Worm (Caenorhabditis elegans): ENCODE data around the gene nhr-234.

DNA sequence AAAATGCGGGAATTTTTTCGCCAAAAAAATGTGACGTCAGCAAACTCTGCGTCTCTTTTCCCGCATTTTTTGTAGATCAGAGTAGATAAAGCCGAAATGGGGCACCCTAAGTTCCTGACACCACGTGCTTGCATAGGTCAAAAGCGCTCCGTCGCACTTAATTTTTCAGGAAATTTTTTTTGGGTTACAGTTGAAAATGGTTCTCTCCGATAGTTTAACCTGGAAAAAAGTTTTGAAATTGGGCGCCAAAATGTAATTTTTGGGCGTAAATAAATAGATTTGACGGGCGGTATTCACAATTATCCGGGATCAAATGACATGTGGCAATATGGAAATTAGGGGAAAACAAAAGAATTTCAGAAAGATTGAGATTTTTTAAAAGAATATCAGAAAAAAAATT is 36.0 kb downstream of the nhr-234 start:
- TF ChIP-seq fkh-3 (tag; optimal IDR thresholded peaks at IDR 0.05): no peak
- TF ChIP-seq unc-130 (GFP tag; optimal IDR thresholded peaks at IDR 0.05): no peak
- no peak for TF ChIP-seq zim-3 (tag; optimal IDR thresholded peaks at IDR 0.05)
- peak; percentile 15 for TF ChIP-seq tbp1 (GFP tag; optimal IDR thresholded peaks at IDR 0.05)
- no peak for TF ChIP-seq ztf-22 (GFP tag; optimal IDR thresholded peaks at IDR 0.05)
- no peak for TF ChIP-seq F10E7.11 (tag; optimal IDR thresholded peaks at IDR 0.05)
- TF ChIP-seq hmg-20 (GFP tag; IDR thresholded peaks at IDR 0.05): no peak
- TF ChIP-seq snpc-3.4 (tag; optimal IDR thresholded peaks at IDR 0.05): no peak
- TF ChIP-seq ama-1 (optimal IDR thresholded peaks at IDR 0.05): no peak
- no peak for TF ChIP-seq ama-1 (GFP tag; optimal IDR thresholded peaks at IDR 0.05)
- no peak for TF ChIP-seq die-1 (tag; optimal IDR thresholded peaks at IDR 0.05)
- no peak for TF ChIP-seq nhr-179 (tag; optimal IDR thresholded peaks at IDR 0.05)
- no peak for TF ChIP-seq cebp-1 (GFP tag; IDR thresholded peaks at IDR 0.05)
- TF ChIP-seq cebp-1 (tag; optimal IDR thresholded peaks at IDR 0.05): no peak
- no peak for TF ChIP-seq madf-3 (GFP tag; IDR thresholded peaks at IDR 0.05)
